Fruit fly (Drosophila melanogaster): ENCODE results near the gene Shaw.

Shaw gene

DNA sequence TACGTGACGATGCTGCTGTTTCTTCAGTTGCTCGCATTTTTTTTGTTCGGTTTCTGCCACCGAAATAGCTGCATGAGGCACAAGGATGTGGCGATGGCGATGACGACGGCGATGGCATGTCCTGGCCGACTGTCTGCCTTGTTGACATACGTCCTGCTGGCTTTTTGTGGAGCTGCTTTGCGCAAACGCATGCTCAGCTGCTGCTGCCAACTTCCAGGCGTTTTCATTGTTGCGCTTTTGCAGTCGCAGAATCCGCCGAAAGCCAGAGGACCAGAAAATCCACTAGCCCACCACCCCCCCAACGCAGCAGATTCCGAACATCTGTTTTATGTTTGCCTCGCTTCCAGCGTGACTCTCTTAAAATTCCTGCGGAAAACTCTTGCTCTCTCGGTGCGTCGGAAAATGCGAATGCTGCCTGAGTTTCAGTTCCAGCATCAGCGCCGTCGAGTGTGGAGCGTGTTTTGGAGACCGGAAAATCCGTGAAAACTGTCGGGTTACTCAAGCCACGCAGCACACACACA is 38.9 kb downstream of the Shaw start, which contains the start of gene CG43707:
Gene CG43707 (plus strand): TSS at position 426 of the 521 bp plus-strand sequence.
- TF ChIP-seq usp (GFP tag; optimal IDR thresholded peaks at IDR 0.05) = no peak
- no peak for TF ChIP-seq CG8478 (optimal IDR thresholded peaks at IDR 0.05)
- no peak for TF ChIP-seq pan (optimal IDR thresholded peaks at IDR 0.05)

DNA sequence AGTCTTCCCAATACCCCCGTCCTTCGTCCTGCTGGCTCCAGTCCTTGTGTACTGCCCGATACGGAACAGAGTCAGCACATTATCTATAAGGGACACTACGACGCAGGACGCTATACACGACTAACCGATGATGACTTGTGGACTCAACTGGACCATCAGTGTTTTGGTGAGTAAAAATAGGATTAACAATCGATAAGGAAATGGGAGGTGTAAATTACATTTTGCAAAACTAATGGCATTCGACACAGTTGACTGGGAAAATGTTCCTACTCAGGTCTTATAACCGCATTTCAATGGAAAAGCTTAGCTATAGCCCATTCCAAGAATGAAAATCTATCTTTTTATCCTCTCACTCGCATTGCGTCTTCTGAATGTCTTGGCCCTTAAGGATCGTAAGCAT is 47.2 kb downstream of the Shaw start, which contains the start of gene CG43703:
Gene CG43703 (plus strand): TSS at position 301 of the 400 bp plus-strand sequence.
- TF ChIP-seq EcR (GFP tag; optimal IDR thresholded peaks at IDR 0.05) (no peak), Dll (optimal IDR thresholded peaks at IDR 0.05) (no peak), CG8478 (optimal IDR thresholded peaks at IDR 0.05) (no peak), pan (optimal IDR thresholded peaks at IDR 0.05) (no peak), psq (optimal IDR thresholded peaks at IDR 0.05) (no peak), usp (GFP tag; optimal IDR thresholded peaks at IDR 0.05) (no peak)

DNA sequence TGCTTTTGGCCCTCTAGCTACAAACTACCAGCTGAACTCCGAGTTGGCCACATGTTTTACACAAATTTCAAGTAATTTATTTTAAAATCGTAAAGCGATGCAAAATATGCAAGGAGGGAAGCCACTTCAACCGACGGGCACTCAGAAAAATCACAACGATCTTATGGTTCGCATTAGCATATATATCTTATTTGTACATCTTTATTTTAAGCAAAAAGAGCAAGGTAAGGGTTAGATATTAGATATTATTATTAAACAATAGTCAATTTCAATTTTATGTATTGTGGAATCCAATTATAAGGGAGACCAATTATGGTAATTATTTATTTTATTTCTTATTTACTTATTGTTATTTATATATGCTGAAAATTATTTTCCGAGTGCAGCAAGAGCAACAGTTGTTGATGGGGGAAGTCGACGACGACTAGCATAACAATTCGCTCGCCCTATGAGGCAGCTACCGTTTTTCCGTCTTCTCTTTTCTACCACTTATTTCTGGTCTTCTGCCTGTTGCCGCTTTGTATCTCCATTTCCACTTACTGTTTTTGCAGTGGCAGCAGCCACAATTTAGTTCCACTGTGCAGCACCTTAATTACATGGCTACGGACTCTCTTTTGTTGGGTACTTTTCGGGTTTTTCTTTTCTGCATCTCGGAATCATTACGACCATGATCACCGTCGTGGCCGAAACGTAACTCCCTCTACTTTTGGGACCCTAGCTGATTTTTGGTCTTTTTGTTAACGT is 51.9 kb downstream of the Shaw start:
- TF ChIP-seq CG8478 (optimal IDR thresholded peaks at IDR 0.05) (no peak), psq (optimal IDR thresholded peaks at IDR 0.05) (no peak), pan (optimal IDR thresholded peaks at IDR 0.05) (no peak), Dll (optimal IDR thresholded peaks at IDR 0.05) (no peak), usp (GFP tag; optimal IDR thresholded peaks at IDR 0.05) (no peak), EcR (GFP tag; optimal IDR thresholded peaks at IDR 0.05) (no peak)

DNA sequence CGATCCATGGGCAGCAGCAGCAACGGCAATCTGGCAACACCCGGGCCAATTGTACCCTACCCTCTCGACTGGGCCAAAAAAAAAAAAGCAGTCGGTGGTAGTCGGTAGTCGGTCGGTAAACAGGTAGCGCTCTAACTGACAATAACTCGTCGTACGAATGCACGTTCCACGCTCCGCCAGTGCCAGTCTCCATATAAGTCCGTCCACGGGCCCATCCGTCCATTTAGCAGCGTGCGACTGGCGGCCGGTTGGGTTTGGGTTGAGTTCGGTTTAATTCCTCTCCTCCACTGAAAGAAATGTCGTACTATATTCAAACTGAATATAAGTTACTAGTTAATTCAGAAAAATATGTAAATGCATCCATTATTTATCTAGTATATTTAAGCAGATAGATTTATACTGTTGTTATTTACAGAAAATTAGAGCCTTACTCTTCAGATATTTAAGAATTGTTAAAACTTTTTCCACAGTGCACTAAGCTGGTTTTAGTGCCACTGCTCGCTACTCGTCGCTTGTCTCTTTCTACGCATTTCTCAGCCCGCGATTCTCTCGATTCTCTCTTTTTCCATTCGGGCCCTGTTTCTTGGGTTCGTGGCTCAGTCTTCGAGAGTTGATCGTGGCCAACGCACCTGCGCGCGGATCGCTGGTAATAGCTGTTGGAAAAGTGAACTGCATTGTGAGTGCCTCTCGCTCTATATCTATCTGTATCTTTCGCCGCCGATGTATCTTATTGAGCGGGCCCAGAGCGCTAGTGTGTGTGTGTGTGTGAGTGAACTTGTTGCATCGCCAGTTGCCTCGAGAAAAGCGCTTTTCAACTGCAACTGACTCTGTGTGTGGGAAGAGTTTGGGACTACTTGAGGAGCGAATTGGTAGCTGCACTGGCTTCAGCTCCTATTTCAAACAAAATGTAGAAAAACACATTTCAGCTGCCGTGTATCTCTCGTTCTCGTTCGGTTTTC is 53.4 kb downstream of the Shaw start, which contains the start of gene bowl:
Gene bowl (plus strand): TSS at position 592 of the 959 bp plus-strand sequence.
- TF ChIP-seq Dll (optimal IDR thresholded peaks at IDR 0.05) = peak; percentile 70
- TF ChIP-seq pan (optimal IDR thresholded peaks at IDR 0.05) = no peak

DNA sequence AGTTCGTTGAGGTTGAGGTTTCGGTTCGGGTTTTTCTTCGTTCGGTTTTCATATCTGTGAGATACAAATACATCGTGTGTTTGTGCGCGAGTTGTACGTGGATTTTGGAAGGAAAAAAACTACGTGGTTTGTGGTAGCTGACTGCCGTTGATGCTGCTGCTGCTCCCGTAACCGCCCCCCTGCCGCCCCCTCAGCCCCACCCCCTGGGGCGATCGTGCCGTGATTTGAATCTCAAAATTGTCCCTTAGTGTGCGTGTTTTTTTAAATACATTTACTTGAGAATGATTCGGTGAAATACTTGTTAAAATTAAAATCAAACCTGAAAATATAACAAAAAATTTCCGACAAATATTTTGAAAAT is 54.1 kb downstream of the Shaw start:
- TF ChIP-seq psq (optimal IDR thresholded peaks at IDR 0.05) (no peak), CG8478 (optimal IDR thresholded peaks at IDR 0.05) (no peak), EcR (GFP tag; optimal IDR thresholded peaks at IDR 0.05) (no peak), usp (GFP tag; optimal IDR thresholded peaks at IDR 0.05) (no peak), pan (optimal IDR thresholded peaks at IDR 0.05) (no peak), Dll (optimal IDR thresholded peaks at IDR 0.05) (no peak)

DNA sequence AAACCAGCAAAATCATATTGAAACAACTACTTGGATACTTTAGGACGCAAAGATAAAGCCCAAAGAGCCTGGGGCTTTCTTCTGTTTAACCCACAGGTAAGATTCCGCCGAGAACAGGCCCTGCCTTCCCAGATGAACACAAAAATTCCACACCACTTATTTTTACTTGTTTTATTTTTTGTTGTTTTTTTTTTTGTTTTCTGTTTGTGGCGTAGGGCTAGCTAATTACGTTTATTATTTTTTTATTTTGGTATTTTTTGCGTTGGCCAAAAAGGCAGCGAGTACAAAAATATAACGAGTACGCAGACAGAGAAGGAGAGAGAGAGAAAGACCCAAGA is 54.6 kb downstream of the Shaw start:
- no peak for TF ChIP-seq CG8478 (optimal IDR thresholded peaks at IDR 0.05)
- TF ChIP-seq Dll (optimal IDR thresholded peaks at IDR 0.05) = no peak
- TF ChIP-seq psq (optimal IDR thresholded peaks at IDR 0.05) = no peak
- TF ChIP-seq usp (GFP tag; optimal IDR thresholded peaks at IDR 0.05) = no peak

DNA sequence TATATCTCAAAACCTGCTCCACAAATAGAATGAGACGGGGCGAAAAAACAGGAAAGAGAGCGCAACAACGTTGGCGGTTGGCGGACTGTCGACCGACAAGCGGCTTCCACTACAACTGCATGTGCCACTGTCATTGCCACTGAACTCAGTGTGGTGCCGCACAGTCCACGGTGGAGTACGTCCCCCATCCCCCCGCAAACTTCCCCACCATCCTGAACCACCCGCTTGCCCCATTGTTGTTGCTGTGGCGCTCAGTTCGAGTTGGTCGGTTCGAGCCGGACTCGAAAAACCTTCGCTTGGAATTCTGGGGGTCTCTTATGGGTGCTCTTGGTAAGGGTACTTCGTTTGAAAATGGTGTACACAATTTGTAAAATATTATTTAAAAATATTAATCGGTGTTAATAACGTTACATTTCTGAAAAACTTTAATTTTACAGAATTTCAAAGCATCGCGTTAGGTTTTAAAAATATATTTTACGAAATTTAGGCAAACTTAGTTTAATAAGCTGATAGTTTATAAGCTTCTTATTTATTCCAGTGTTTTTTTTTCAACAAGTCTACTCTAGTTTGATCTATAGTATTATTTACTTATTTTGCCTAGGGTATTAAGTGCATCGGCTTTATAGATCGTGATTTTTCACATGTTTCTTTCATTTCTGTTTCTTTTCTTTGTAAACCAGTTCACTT is 55.1 kb downstream of the Shaw start:
- TF ChIP-seq pan (optimal IDR thresholded peaks at IDR 0.05) (no peak), EcR (GFP tag; optimal IDR thresholded peaks at IDR 0.05) (peak in 1 of 2 experiments; percentile 67)

DNA sequence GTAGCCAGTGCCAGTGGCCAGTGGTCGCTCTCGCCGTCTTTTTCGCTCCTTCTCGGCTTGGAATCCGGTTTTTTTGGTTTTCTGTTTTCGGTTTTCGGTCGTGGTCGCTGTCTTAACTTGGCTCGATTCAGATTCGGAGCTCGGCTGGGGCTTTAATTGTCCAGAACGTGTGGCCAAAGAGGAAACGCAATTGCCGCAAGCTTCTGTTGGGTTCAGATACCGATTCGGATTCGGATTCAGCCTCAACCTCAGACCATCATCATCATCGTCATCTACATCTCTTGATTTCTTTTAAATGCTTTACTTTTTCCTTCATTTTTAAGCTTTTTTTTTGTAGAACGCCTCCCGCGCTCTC is 55.6 kb downstream of the Shaw start:
- TF ChIP-seq EcR (GFP tag; optimal IDR thresholded peaks at IDR 0.05) = no peak

DNA sequence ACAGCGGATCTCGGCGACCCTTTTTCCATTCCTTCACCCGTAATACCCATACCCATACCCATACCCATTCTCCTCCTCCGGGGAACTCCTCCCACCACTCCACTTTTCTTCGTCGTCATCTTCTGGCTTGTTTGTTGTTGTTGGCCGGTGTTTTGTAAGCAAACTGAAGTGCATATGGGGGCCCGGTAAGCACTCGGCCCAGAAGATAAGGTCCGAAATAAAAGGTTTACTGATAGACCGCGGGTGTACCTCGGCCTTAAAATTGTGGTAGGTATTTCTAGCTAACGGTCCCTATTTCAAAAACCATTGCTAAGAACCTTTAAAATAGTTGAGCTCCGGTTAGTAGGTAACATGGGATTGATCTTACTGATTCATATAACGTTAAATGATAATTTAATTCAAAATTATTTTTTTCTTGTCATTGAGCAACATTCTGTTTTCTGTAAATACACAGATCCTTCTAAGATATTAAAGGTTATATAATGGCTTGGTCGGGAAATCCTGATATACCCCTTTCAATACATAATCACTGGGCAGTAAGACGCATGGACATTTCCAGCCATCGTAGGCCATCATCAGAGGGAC is 57.9 kb downstream of the Shaw start:
- TF ChIP-seq usp (GFP tag; optimal IDR thresholded peaks at IDR 0.05) = no peak
- TF ChIP-seq pan (optimal IDR thresholded peaks at IDR 0.05) = peak; percentile 82

DNA sequence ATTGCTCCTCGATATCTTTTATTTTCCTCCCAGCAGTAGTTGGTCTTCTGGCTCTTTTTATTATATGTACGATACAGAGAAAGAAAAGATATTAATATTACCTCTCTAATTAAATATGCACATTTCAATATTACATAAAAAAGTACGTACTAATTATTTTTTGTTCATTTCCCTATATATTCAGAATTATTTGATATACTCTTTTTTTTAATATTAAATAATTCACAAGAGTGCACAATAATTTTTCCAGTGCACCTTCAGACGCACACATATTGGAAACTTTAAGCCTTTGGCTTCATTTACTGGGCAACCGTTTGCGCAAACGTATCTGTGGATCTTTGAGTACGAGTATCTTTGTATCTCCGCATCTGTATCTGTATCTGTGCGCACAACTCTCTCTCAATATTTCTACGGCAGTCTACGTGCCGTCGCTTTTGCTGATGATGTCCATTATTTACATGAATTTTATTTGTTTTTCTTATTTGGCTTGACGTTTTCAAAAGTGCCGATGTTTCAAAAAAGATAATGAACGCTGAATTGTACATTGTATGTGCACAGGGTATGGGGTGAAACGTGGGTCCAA is 58.7 kb downstream of the Shaw start:
- TF ChIP-seq usp (GFP tag; optimal IDR thresholded peaks at IDR 0.05) (no peak), EcR (GFP tag; optimal IDR thresholded peaks at IDR 0.05) (no peak), Dll (optimal IDR thresholded peaks at IDR 0.05) (no peak), pan (optimal IDR thresholded peaks at IDR 0.05) (no peak), CG8478 (optimal IDR thresholded peaks at IDR 0.05) (no peak), psq (optimal IDR thresholded peaks at IDR 0.05) (no peak)

DNA sequence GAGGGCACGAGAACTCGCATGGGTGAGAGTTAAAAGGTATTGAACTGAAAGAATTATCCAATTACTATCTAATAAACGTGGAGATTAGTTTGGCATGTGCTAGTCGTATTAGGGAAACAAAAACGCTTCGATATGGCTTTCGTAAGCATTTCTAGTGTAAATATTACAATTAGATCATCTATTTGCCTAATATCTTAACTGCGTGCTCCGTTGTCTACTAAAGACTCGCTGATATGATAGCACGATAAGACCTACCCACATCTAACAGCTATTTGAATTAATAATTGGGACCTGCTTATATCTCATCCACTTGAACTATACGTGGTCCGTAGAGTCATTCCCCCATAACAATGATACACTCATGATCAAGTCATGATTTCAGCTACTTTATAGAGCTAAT is 59.5 kb downstream of the Shaw start:
- TF ChIP-seq EcR (GFP tag; optimal IDR thresholded peaks at IDR 0.05) = no peak
- TF ChIP-seq CG8478 (optimal IDR thresholded peaks at IDR 0.05) = no peak
- no peak for TF ChIP-seq psq (optimal IDR thresholded peaks at IDR 0.05)
- no peak for TF ChIP-seq Dll (optimal IDR thresholded peaks at IDR 0.05)
- no peak for TF ChIP-seq usp (GFP tag; optimal IDR thresholded peaks at IDR 0.05)
- no peak for TF ChIP-seq pan (optimal IDR thresholded peaks at IDR 0.05)

All from whole organism.